Fruit fly (Drosophila melanogaster) whole organism, prepupa: Measurements from ENCODE around the gene CG5080.

Experiments used
- Blimp-1 ChIP-seq: fragments of 200-800 bp; sonication (Bioruptor generic); optimal IDR thresholded peaks from 3 replicates; lab custom pipeline; 2017; ENCODE audit warnings: missing biosample characterization, missing genetic modification characterization, mild to moderate bottlenecking, moderate library complexity, missing genetic modification reagents
- CG15336 ChIP-seq: fragments of 200-800 bp; sonication (Bioruptor generic); IDR thresholded peaks from 2 replicates; pipeline ENCODE4 v1.3.6; 2022; ENCODE audit warnings: missing biosample characterization, missing genetic modification characterization
- CG34406 ChIP-seq: fragments of 200-800 bp; sonication (Bioruptor generic); optimal IDR thresholded peaks from 3 replicates; lab custom pipeline; 2016; ENCODE audit warnings: missing biosample characterization, missing genetic modification characterization
- CG6792 ChIP-seq: fragments of 200-800 bp; sonication (Bioruptor generic); optimal IDR thresholded peaks from 3 replicates; lab custom pipeline; 2016; ENCODE audit warnings: missing biosample characterization, missing genetic modification characterization
- Sox15 ChIP-seq: fragments of 200-800 bp; sonication (Bioruptor generic); optimal IDR thresholded peaks from 3 replicates; lab custom pipeline; 2016; ENCODE audit warnings: missing biosample characterization, missing genetic modification characterization
- dac ChIP-seq: fragments of 200-800 bp; sonication (Bioruptor generic); optimal IDR thresholded peaks from 2 replicates; lab custom pipeline; 2017; ENCODE audit warnings: missing biosample characterization, mild to moderate bottlenecking, missing genetic modification characterization
- svp ChIP-seq: fragments of 200-800 bp; sonication (Bioruptor generic); peaks from one replicate; lab custom pipeline; 2016; ENCODE audit warnings: missing biosample characterization, missing genetic modification characterization
- topi ChIP-seq: fragments of 200-800 bp; sonication (Bioruptor generic); optimal IDR thresholded peaks from 3 replicates; lab custom pipeline; 2016; ENCODE audit warnings: missing biosample characterization, missing genetic modification characterization
- vri ChIP-seq: fragments of 200-800 bp; sonication (Bioruptor generic); optimal IDR thresholded peaks from 3 replicates; lab custom pipeline; 2016; ENCODE audit warnings: missing biosample characterization, mild to moderate bottlenecking, missing genetic modification characterization

dm6 chr2L:1156592-1157249 lies 7.0 kb downstream of the CG5080 start:
- TF ChIP-seq CG15336 (GFP tag; lab: Robert Waterston, UW) (no peak), topi (GFP tag; lab: Kevin White, UChicago) (no peak), svp (GFP tag; lab: Kevin White, UChicago) (no peak), vri (GFP tag; lab: Kevin White, UChicago) (no peak), CG6792 (GFP tag; lab: Kevin White, UChicago) (no peak), CG34406 (GFP tag; lab: Kevin White, UChicago) (no peak), Sox15 (no peak), Blimp-1 (GFP tag; lab: Kevin White, UChicago) (no peak), dac (GFP tag; lab: Kevin White, UChicago) (peak; percentile 59)
